Worm (Caenorhabditis elegans): Measurements from ENCODE around the gene taf-11.3.

DNA sequence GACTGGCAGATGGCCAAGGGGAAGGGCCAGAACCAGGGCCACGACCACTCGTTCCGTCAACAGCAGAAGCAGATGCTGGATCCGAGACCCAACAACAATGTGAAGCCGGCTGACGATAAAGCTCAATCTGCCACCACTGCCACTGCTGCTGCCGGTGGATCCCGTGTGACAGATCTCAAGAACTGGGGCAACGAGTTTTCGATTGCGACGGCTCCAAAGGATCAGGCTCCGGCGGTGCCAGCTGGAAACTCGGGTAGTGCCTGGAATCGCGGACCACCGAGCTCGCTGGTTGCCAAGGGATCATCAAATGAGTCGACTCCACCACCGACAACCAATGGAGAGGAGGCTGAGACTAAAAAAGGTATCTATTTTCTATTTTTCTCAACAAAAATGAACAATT, 40.6 kb downstream of the taf-11.3 start:
- TF ChIP-seq ref-1 (GFP tag; conservative IDR thresholded peaks at IDR 0.05) (no peak), ztf-23 (GFP tag; IDR thresholded peaks at IDR 0.05) (no peak), flt-1 (GFP tag; IDR thresholded peaks at IDR 0.05) (no peak), tab-1 (GFP tag; IDR thresholded peaks at IDR 0.05) (no peak), cog-1 (tag; optimal IDR thresholded peaks at IDR 0.05) (no peak), klf-2 (GFP tag; conservative IDR thresholded peaks at IDR 0.05) (no peak), ztf-29 (GFP tag; IDR thresholded peaks at IDR 0.05) (no peak), med-1 (GFP tag; optimal IDR thresholded peaks at IDR 0.05; ENCODE audit: insufficient read depth) (no peak)

Data from whole organism, midembryonic.